Worm (Caenorhabditis elegans) whole organism, L3 larva: ENCODE measurements around the gene dhs-31.

Source experiments
- ama-1 ChIP-seq: fragments of 150-350 bp; optimal IDR thresholded peaks from 2 replicates; lab custom pipeline; 2018
- elt-1 ChIP-seq: fragments of 150-350 bp; optimal IDR thresholded peaks from 2 replicates; lab custom pipeline; 2014; ENCODE audit warnings: missing biosample characterization, missing genetic modification characterization
- elt-2 ChIP-seq: sonication (generic microtip); optimal IDR thresholded peaks from 2 replicates; lab custom pipeline; 2016; ENCODE audit warnings: missing genetic modification reagents, mild to moderate bottlenecking, missing genetic modification characterization, missing compliant biosample characterization
- fkh-10 ChIP-seq: sonication (generic microtip); optimal IDR thresholded peaks from 2 replicates; lab custom pipeline; 2017; ENCODE audit warnings: missing biosample characterization, missing genetic modification reagents, missing genetic modification characterization
- jun-1 ChIP-seq: fragments of 150-350 bp; optimal IDR thresholded peaks from 2 replicates; lab custom pipeline; 2014; ENCODE audit warnings: missing biosample characterization, missing genetic modification reagents, missing genetic modification characterization
- lin-39 ChIP-seq: fragments of 150-350 bp; optimal IDR thresholded peaks from 2 replicates; lab custom pipeline; 2018; ENCODE audit warnings: missing biosample characterization, missing genetic modification reagents, missing genetic modification characterization
- mdl-1 ChIP-seq: fragments of 150-350 bp; optimal IDR thresholded peaks from 2 replicates; lab custom pipeline; 2014; ENCODE audit warnings: missing biosample characterization, missing genetic modification characterization
- nfya-1 ChIP-seq: sonication (generic microtip); optimal IDR thresholded peaks from 2 replicates; lab custom pipeline; 2017; ENCODE audit warnings: missing genetic modification characterization, mild to moderate bottlenecking, missing compliant biosample characterization, antibody characterized with exemption, moderate library complexity; ENCODE audit not compliant: insufficient read depth
- nhr-77 ChIP-seq: fragments of 150-350 bp; optimal IDR thresholded peaks from 2 replicates; lab custom pipeline; 2014; ENCODE audit warnings: missing biosample characterization, missing genetic modification characterization
- pqm-1 ChIP-seq: fragments of 150-350 bp; optimal IDR thresholded peaks from 2 replicates; lab custom pipeline; 2017; ENCODE audit warnings: missing biosample characterization, missing genetic modification characterization, inconsistent platforms
- tbx-2 ChIP-seq: sonication (generic microtip); optimal IDR thresholded peaks from 2 replicates; lab custom pipeline; 2016; ENCODE audit warnings: mild to moderate bottlenecking, missing genetic modification characterization, missing compliant biosample characterization
- unc-62 ChIP-seq: fragments of 150-350 bp; sonication (generic microtip); optimal IDR thresholded peaks from 4 replicates; lab custom pipeline; 2014; ENCODE audit warnings: missing biosample characterization, missing genetic modification reagents, missing genetic modification characterization

ce11 chrIV:10060795-10061194 lies 20.1 kb upstream of the dhs-31 start:
- TF ChIP-seq ama-1 (lab: Kevin White, UChicago) (no peak), nhr-77 (tag; lab: Kevin White, UChicago) (no peak), nfya-1 (tag; lab: Kevin White, UChicago) (no peak), lin-39 (no peak), elt-2 (peak; percentile 45), fkh-10 (GFP tag; lab: Kevin White, UChicago) (no peak), elt-1 (no peak), jun-1 (no peak), mdl-1 (tag; lab: Kevin White, UChicago) (no peak), unc-62 (GFP tag; lab: Kevin White, UChicago) (no peak), pqm-1 (tag; lab: Kevin White, UChicago) (peak; percentile 3), tbx-2 (no peak)
